Worm (Caenorhabditis elegans): ENCODE measurements around the gene wdr-5.3.

wdr-5.3 gene

ce11 chrV:10736756-10737155 is at the start of gene wdr-5.3, which contains the start of gene mre-11 (continued):
- TF ChIP-seq C34B4.2 (tag; optimal IDR thresholded peaks at IDR 0.05) (no peak), lin-35 (GFP tag; optimal IDR thresholded peaks at IDR 0.05) (peak; percentile 85 to 92), ceh-63 (GFP tag; optimal IDR thresholded peaks at IDR 0.05) (no peak), fkh-10 (GFP tag; optimal IDR thresholded peaks at IDR 0.05) (no peak), skn-1 (tag; optimal IDR thresholded peaks at IDR 0.05) (peak; percentile 57), isw-1 (GFP tag; IDR thresholded peaks at IDR 0.05) (peak; percentile 46), nhr-28 (tag; optimal IDR thresholded peaks at IDR 0.05) (no peak), dsc-1 (tag; optimal IDR thresholded peaks at IDR 0.05) (no peak), hlh-4 (tag; optimal IDR thresholded peaks at IDR 0.05) (no peak), fos-1 (tag; optimal IDR thresholded peaks at IDR 0.05) (no peak), sptf-1 (tag; optimal IDR thresholded peaks at IDR 0.05) (no peak), mef-2 (tag; optimal IDR thresholded peaks at IDR 0.05) (no peak), rnt-1 (tag; optimal IDR thresholded peaks at IDR 0.05) (peak; percentile 97), pag-3 (tag; optimal IDR thresholded peaks at IDR 0.05; ENCODE audit: borderline replicate concordance, insufficient read depth) (no peak), nhr-85 (tag) (peak; percentile 75), ces-1 (GFP tag; optimal IDR thresholded peaks at IDR 0.05) (no peak), ceh-88 (GFP tag; IDR thresholded peaks at IDR 0.05) (no peak), pqm-1 (tag; optimal IDR thresholded peaks at IDR 0.05) (no peak), zag-1 (tag; optimal IDR thresholded peaks at IDR 0.05) (no peak), blmp-1 (tag; optimal IDR thresholded peaks at IDR 0.05) (peak; percentile 60), efl-3 (GFP tag; optimal IDR thresholded peaks at IDR 0.05) (no peak), nhr-77 (tag; optimal IDR thresholded peaks at IDR 0.05) (no peak), ztf-4 (tag; optimal IDR thresholded peaks at IDR 0.05) (no peak), vab-15 (tag; optimal IDR thresholded peaks at IDR 0.05) (no peak), ztf-11 (tag; optimal IDR thresholded peaks at IDR 0.05) (peak in 1 of 2 experiments; percentile 78), grh-1 (GFP tag; IDR thresholded peaks at IDR 0.05) (0 out of 2 replicates have a peak, but pooled peaks have one; percentile 18), nhr-90 (tag; optimal IDR thresholded peaks at IDR 0.05; ENCODE audit: poor library complexity) (peak; percentile 71), fkh-8 (tag; optimal IDR thresholded peaks at IDR 0.05) (peak; percentile 48), fkh-4 (tag; optimal IDR thresholded peaks at IDR 0.05; ENCODE audit: borderline replicate concordance) (peak; percentile 17), nhr-71 (tag; optimal IDR thresholded peaks at IDR 0.05) (peak; percentile 83), F16B12.6 (tag; optimal IDR thresholded peaks at IDR 0.05) (peak; percentile 33)

- TF ChIP-seq unc-30 (tag; optimal IDR thresholded peaks at IDR 0.05): no peak
- TF ChIP-seq pax-3 (tag; optimal IDR thresholded peaks at IDR 0.05): no peak
- no peak for TF ChIP-seq elt-2 (tag; optimal IDR thresholded peaks at IDR 0.05)
- no peak for TF ChIP-seq ama-1 (optimal IDR thresholded peaks at IDR 0.05)
- TF ChIP-seq nhr-47 (tag; optimal IDR thresholded peaks at IDR 0.05): no peak
- no peak for TF ChIP-seq nhr-19 (GFP tag; conservative IDR thresholded peaks at IDR 0.05)
- no peak for TF ChIP-seq ces-1 (GFP tag; optimal IDR thresholded peaks at IDR 0.05)
- TF ChIP-seq swsn-7 (tag; optimal IDR thresholded peaks at IDR 0.05): no peak
- no peak for TF ChIP-seq C04F5.9 (tag; optimal IDR thresholded peaks at IDR 0.05)
- no peak for TF ChIP-seq sptf-1 (tag; optimal IDR thresholded peaks at IDR 0.05)
- TF ChIP-seq nhr-11 (tag; optimal IDR thresholded peaks at IDR 0.05): no peak
- no peak for TF ChIP-seq hpl-2 (GFP tag; optimal IDR thresholded peaks at IDR 0.05)
- TF ChIP-seq ztf-4 (tag; optimal IDR thresholded peaks at IDR 0.05): no peak
- TF ChIP-seq F16B12.6 (tag; optimal IDR thresholded peaks at IDR 0.05): no peak
- no peak for TF ChIP-seq tlp-1 (tag; optimal IDR thresholded peaks at IDR 0.05)
- TF ChIP-seq fos-1 (tag; optimal IDR thresholded peaks at IDR 0.05): no peak
- no peak for TF ChIP-seq ets-5 (GFP tag; IDR thresholded peaks at IDR 0.05)
- no peak for TF ChIP-seq lin-14 (GFP tag; optimal IDR thresholded peaks at IDR 0.05)
- TF ChIP-seq dsc-1 (tag; optimal IDR thresholded peaks at IDR 0.05): no peak
These were observed 49.3 kb upstream of the wdr-5.3 start, which contains the start of gene F29F11.20 for ce11 chrV:10687601-10688000. F29F11.20 (plus strand) TSS chrV:10687901.

All from whole organism, L1 larva.